Worm (Caenorhabditis elegans) whole organism, young adult: ENCODE data around the gene nhr-102.

Experiments
- K11D2.4 ChIP-seq: fragments of 200-800 bp; sonication (Bioruptor generic); IDR thresholded peaks from 2 replicates; pipeline ENCODE4 v1.3.6; 2022; ENCODE audit warnings: missing genetic modification reagents, missing genetic modification characterization, missing compliant biosample characterization
- ama-1 ChIP-seq, 3 experiments: fragments of 150-350 bp in 1 of 3; sonication (generic microtip) in 2 of 3; optimal IDR thresholded peaks; 2 replicates each; lab custom pipeline; 2014 to 2018; ENCODE audit warnings: missing biosample characterization in 2 of 3, missing genetic modification characterization in 2 of 3, missing genetic modification reagents in 2 of 3
- ccch-3 ChIP-seq: fragments of 200-800 bp; sonication (Bioruptor generic); optimal IDR thresholded peaks from 2 replicates; lab custom pipeline; 2018; ENCODE audit warnings: mild to moderate bottlenecking, missing genetic modification characterization, missing compliant biosample characterization
- lin-40 ChIP-seq: sonication (generic microtip); optimal IDR thresholded peaks from 2 replicates; lab custom pipeline; 2016; ENCODE audit warnings: missing genetic modification characterization, mild to moderate bottlenecking, missing compliant biosample characterization, missing genotype, missing genetic modification reagents
- madf-6 ChIP-seq: fragments of 200-800 bp; sonication (Bioruptor generic); IDR thresholded peaks from 2 replicates; pipeline ENCODE4 v1.3.6; 2022; ENCODE audit warnings: missing genetic modification reagents, missing genetic modification characterization, missing compliant biosample characterization
- mcd-1 ChIP-seq: fragments of 200-800 bp; sonication (Bioruptor generic); IDR thresholded peaks from 2 replicates; pipeline ENCODE4 v1.3.6; 2022; ENCODE audit warnings: missing genetic modification reagents, missing genetic modification characterization, missing compliant biosample characterization
- mel-28 ChIP-seq: sonication (generic microtip); optimal IDR thresholded peaks from 2 replicates; lab custom pipeline; 2016; ENCODE audit warnings: borderline replicate concordance, mild to moderate bottlenecking, missing genetic modification characterization, missing compliant biosample characterization
- mxl-1 ChIP-seq: sonication (generic microtip); optimal IDR thresholded peaks from 2 replicates; lab custom pipeline; 2016; ENCODE audit warnings: missing genetic modification characterization, missing compliant biosample characterization
- pha-4 ChIP-seq: fragments of 150-350 bp; sonication (generic microtip); optimal IDR thresholded peaks from 2 replicates; lab custom pipeline; 2014; ENCODE audit warnings: missing biosample characterization, missing genetic modification reagents, missing genetic modification characterization
- unc-62 ChIP-seq: fragments of 150-350 bp; optimal IDR thresholded peaks from 2 replicates; lab custom pipeline; 2014; ENCODE audit warnings: missing biosample characterization, missing genetic modification reagents, missing genetic modification characterization

DNA sequence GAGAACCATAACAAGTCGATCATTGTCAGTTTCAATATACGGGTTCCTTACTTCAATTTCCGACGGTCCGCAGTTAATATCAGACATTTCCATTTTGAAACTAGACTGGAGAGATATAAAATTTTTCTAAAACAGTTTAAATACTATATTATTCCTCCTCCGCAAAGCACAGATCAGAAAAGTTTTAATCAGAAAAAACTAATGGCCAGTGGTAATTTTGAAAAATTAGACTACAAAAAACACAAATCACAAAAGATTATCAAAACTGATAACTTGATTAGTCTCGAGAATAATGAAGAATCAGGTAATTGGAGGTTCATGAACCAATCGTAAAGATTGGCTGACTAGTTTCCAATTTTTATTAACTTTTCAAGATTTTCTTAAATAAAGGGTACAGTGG, 9.8 kb upstream of the nhr-102 start, which contains the start of gene T06C12.9:
- TF ChIP-seq lin-40 (no peak), unc-62 (GFP tag; lab: Kevin White, UChicago) (no peak), ama-1 (optimal IDR thresholded peaks at IDR 0.05; lab: Kevin White, UChicago) (no peak), ama-1 (GFP tag; optimal IDR thresholded peaks at IDR 0.05; lab: Kevin White, UChicago) (no peak), K11D2.4 (GFP tag; lab: Robert Waterston, UW) (no peak), madf-6 (no peak), ccch-3 (no peak), mxl-1 (tag; lab: Kevin White, UChicago) (no peak), mel-28 (tag; lab: Kevin White, UChicago) (no peak), pha-4 (tag; lab: Kevin White, UChicago) (no peak), mcd-1 (no peak)
